Worm (Caenorhabditis elegans): ENCODE results near the gene Y102A11A.5.
"Not testable (repeated sequence)": the region's sequence is repeated elsewhere in the genome, so short reads cannot be mapped to it uniquely, and the experiment has no call there.

- TF ChIP-seq ama-1 (optimal IDR thresholded peaks at IDR 0.05); tbx-37 (GFP tag; conservative IDR thresholded peaks at IDR 0.05): not testable (repeated sequence)
These were observed 27.3 kb upstream of the Y102A11A.5 start for ce11 chrX:2058498-2059349.

Measured in whole organism, early embryonic.